Fruit fly (Drosophila melanogaster): ENCODE data around the gene CG17249.

Gene CG17249

DNA sequence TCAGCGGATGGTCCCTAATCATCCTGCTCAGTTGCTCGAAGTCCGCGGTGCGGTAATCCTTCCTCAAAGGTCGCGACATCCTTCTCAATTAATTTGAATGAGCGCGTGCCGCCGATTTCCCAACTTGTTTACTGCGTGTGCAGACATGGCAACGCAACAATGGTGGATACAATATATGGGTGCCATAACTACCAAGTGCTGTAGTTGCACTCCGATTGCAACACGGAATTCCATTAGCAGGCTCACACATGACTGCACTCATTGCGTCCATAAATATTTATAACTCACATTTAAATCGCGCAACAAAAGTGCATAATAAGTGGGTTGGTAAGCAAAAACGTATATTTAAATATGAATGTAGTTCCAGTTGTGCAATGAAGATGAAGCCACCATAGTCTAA is 25.4 kb upstream of the CG17249 start, which contains the start of gene CG13930:
Gene CG13930 (minus strand): TSS at position 101 of the 400 bp plus-strand sequence.
- TF ChIP-seq psq (optimal IDR thresholded peaks at IDR 0.05): no peak
- no peak for TF ChIP-seq Dll (optimal IDR thresholded peaks at IDR 0.05)
- no peak for TF ChIP-seq EcR (GFP tag; optimal IDR thresholded peaks at IDR 0.05)
- no peak for TF ChIP-seq pan (optimal IDR thresholded peaks at IDR 0.05)
- no peak for TF ChIP-seq CG8478 (optimal IDR thresholded peaks at IDR 0.05)
- no peak for TF ChIP-seq usp (GFP tag; optimal IDR thresholded peaks at IDR 0.05)

DNA sequence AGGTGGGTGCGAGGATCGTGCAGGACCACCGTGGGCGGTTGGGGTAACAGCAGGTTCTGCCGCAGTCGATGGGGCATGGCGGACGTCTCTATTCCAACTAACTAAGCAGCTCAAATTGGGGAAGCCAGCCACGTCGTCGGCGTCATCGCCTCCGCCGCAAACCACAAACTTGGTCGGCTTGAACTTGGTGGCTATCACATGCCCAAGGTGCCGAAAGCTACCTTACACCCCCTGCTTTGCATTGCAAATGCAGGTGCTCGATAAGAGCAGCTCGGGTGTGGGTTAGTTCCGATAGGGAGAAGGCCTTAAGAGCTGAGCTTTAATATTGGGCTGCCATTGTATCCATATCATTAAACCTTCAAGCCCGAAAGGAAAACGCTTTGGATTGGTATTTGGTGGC is 22.7 kb upstream of the CG17249 start, which contains the start of gene RabX5:
Gene RabX5 (minus strand): TSS at position 101 of the 400 bp plus-strand sequence.
- no peak for TF ChIP-seq pan (optimal IDR thresholded peaks at IDR 0.05)
- TF ChIP-seq EcR (GFP tag; optimal IDR thresholded peaks at IDR 0.05): no peak
- TF ChIP-seq usp (GFP tag; optimal IDR thresholded peaks at IDR 0.05): no peak

DNA sequence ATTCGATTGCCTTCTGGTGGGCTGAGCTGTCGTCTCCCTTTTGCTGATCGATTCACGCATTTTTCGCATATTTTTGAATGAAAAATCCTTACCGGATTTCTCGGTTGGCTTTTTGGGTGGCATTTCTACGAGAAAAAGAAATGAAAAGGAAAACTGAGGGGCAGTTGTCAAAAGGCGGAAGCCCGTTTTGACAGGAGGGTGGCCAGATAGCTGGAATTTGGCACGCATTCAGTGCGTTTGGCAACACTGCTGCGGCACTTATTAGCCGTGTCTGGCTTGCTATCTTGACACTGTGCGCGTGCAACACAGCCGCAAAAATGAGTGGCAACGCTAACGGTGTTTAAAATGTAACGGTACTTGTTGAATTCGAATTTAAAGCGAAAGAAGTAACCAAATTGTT is 21.2 kb upstream of the CG17249 start, which contains the start of gene RpL23A:
Gene RpL23A (minus strand): TSS at position 151 of the 400 bp plus-strand sequence.
- TF ChIP-seq usp (GFP tag; optimal IDR thresholded peaks at IDR 0.05): no peak
- no peak for TF ChIP-seq EcR (GFP tag; optimal IDR thresholded peaks at IDR 0.05)
- TF ChIP-seq Dll (optimal IDR thresholded peaks at IDR 0.05): no peak
- no peak for TF ChIP-seq pan (optimal IDR thresholded peaks at IDR 0.05)
- TF ChIP-seq CG8478 (optimal IDR thresholded peaks at IDR 0.05): no peak
- no peak for TF ChIP-seq psq (optimal IDR thresholded peaks at IDR 0.05)

DNA sequence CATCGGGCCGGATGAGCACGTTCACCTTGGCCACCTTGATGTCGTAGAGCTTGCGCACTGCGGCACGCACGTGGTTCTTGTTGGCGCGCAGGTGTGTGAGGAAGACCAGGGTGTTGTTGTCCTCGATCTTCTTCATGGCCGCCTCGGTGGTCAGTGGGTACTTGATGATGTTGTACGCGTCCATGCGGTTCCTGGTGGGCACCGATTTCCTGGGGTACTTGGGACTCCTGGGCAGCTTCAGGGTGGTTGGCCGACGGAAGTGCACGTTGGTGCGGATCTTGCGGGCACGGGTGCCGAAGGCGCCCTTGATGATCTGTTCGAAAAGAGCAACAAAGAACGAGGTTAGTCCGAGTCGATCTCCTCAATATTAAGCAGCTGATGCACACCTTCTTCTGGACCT is 20.2 kb upstream of the CG17249 start:
- TF ChIP-seq usp (GFP tag; optimal IDR thresholded peaks at IDR 0.05): no peak
- no peak for TF ChIP-seq EcR (GFP tag; optimal IDR thresholded peaks at IDR 0.05)
- TF ChIP-seq pan (optimal IDR thresholded peaks at IDR 0.05): no peak

dm6 chr3L:1665544-1665943 is 18.3 kb upstream of the CG17249 start:
- TF ChIP-seq psq (optimal IDR thresholded peaks at IDR 0.05) (no peak), CG8478 (optimal IDR thresholded peaks at IDR 0.05) (no peak), pan (optimal IDR thresholded peaks at IDR 0.05) (no peak), usp (GFP tag; optimal IDR thresholded peaks at IDR 0.05) (no peak)

DNA sequence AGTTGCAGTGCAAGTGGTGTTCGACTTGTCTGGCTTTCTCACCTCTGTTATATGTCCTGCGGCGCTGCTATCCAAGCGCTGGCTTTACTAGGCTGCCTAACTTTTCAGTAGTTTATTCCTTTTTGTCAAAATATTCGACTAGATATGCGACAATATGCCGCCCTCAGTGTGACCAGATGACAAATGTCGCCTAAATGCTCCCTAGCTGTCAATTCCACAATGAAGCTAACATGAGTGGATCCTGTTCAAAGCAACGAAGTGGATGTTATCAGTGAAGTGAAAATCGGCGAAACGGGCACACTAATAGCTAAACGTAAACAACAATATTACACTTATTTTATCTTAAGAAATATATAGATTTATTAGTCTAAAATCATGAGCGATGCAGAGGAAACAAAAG is 17.6 kb upstream of the CG17249 start, which contains the start of the genes Srrm234 and CG7974:
Gene Srrm234 (minus strand): TSS at position 189 of the 400 bp plus-strand sequence.
Gene CG7974 (plus strand): TSS at position 263 of the 400 bp plus-strand sequence.
- TF ChIP-seq CG8478 (optimal IDR thresholded peaks at IDR 0.05) (no peak), pan (optimal IDR thresholded peaks at IDR 0.05) (no peak), EcR (GFP tag; optimal IDR thresholded peaks at IDR 0.05) (no peak), usp (GFP tag; optimal IDR thresholded peaks at IDR 0.05) (no peak), psq (optimal IDR thresholded peaks at IDR 0.05) (no peak), Dll (optimal IDR thresholded peaks at IDR 0.05) (no peak)

DNA sequence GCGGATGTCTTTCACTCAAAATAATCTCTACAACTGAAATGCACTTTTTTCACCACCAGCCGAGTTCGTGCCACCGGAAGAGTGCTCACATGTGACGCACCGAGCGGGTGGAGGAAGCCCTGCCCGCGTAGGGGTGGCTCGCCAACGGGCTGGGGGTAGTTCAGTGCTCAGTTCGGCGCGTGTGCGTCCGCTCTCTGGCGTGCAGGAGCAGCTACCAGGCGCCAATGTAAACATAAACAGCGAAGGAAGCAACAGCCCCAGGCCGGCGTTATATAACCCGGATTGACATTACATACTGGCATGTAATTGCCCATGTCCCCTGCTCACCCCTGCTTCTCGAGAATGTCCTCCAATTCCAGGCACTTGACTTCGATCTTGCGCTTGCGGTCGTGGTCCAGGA is 16.9 kb upstream of the CG17249 start:
- no peak for TF ChIP-seq Dll (optimal IDR thresholded peaks at IDR 0.05)

DNA sequence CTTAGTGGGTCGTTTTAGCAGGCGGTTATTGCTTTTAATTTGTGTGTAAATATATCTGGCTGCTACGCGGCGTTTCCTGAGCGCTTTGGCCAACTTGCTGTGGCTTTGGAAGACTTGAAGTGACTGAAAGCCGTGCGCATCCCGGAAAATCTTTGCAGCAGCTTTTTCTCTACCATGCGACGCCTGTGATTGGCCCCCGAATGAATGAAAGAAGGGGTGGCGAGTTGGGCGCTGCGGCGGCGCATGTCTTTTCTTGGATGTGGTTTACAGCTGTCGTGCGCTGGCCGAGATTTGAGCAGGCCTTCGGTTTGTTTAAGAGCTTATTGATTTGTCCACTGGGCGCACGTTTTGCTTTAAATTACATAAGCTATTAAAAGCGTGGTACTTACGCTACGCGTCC is 16.3 kb upstream of the CG17249 start:
- no peak for TF ChIP-seq CG8478 (optimal IDR thresholded peaks at IDR 0.05)
- TF ChIP-seq EcR (GFP tag; optimal IDR thresholded peaks at IDR 0.05): no peak
- no peak for TF ChIP-seq Dll (optimal IDR thresholded peaks at IDR 0.05)
- TF ChIP-seq psq (optimal IDR thresholded peaks at IDR 0.05): no peak
- no peak for TF ChIP-seq pan (optimal IDR thresholded peaks at IDR 0.05)
- no peak for TF ChIP-seq usp (GFP tag; optimal IDR thresholded peaks at IDR 0.05)

dm6 chr3L:1661738-1662370 is 14.6 kb upstream of the CG17249 start:
- TF ChIP-seq CG8478 (optimal IDR thresholded peaks at IDR 0.05): no peak
- TF ChIP-seq usp (GFP tag; optimal IDR thresholded peaks at IDR 0.05): no peak
- no peak for TF ChIP-seq psq (optimal IDR thresholded peaks at IDR 0.05)
- TF ChIP-seq EcR (GFP tag; optimal IDR thresholded peaks at IDR 0.05): no peak
- no peak for TF ChIP-seq pan (optimal IDR thresholded peaks at IDR 0.05)
- no peak for TF ChIP-seq Dll (optimal IDR thresholded peaks at IDR 0.05)

dm6 chr3L:1653752-1654151 is 6.5 kb upstream of the CG17249 start:
- TF ChIP-seq psq (optimal IDR thresholded peaks at IDR 0.05) (no peak), usp (GFP tag; optimal IDR thresholded peaks at IDR 0.05) (no peak), Dll (optimal IDR thresholded peaks at IDR 0.05) (no peak)

dm6 chr3L:1652700-1653200 is 5.5 kb upstream of the CG17249 start, which contains the start of the genes CG7970 and Vta1:
CG7970 (plus strand) TSS chr3L:1652750.
Vta1 (minus strand) TSS chr3L:1652900.
- TF ChIP-seq Dll (optimal IDR thresholded peaks at IDR 0.05): no peak
- no peak for TF ChIP-seq psq (optimal IDR thresholded peaks at IDR 0.05)
- TF ChIP-seq EcR (GFP tag; optimal IDR thresholded peaks at IDR 0.05): no peak

- TF ChIP-seq usp (GFP tag; optimal IDR thresholded peaks at IDR 0.05) (no peak), EcR (GFP tag; optimal IDR thresholded peaks at IDR 0.05) (no peak), Dll (optimal IDR thresholded peaks at IDR 0.05) (no peak), psq (optimal IDR thresholded peaks at IDR 0.05) (no peak)
Measured at dm6 chr3L:1649363-1649762, 2.1 kb upstream of the CG17249 start.

DNA sequence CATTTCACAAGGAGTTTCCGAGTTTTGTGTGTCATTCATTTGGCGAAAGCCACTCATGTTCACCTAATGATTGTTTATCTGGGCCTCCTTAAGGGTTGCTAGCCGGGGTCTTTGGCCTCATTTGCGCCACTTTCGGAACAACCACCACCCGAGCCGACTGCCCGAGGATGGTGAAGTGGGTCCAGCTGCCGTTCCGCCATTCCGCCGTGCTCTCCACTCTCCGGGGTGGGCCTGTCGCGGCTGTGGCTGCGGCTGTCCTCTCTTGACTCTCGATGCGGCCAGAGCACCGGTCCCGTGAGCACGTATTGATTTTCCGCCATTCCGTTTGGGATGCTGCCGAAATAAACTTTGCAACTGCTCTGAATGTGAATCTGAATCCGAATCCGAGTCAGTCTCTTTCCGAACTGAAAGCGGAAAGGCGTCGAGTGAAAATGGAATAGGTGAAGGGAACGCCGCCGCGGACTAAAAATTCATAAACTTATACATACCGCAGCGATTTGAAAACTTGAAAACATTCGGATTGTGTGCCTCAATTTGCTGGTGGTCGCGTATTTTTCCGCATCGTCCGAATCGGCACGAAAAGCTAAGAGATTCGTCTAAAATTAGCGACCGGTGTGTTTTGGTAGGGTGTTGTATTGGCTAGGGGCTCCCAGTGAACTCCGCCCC is 1.6 kb upstream of the CG17249 start, which contains the start of gene CG13920:
Gene CG13920 (plus strand): TSS at position 255 of the 666 bp plus-strand sequence.
- TF ChIP-seq EcR (GFP tag; optimal IDR thresholded peaks at IDR 0.05): no peak
- no peak for TF ChIP-seq CG8478 (optimal IDR thresholded peaks at IDR 0.05)
- TF ChIP-seq psq (optimal IDR thresholded peaks at IDR 0.05): no peak
- no peak for TF ChIP-seq usp (GFP tag; optimal IDR thresholded peaks at IDR 0.05)
- TF ChIP-seq pan (optimal IDR thresholded peaks at IDR 0.05): no peak
- TF ChIP-seq Dll (optimal IDR thresholded peaks at IDR 0.05): no peak
